Fruit fly (Drosophila melanogaster) whole organism, embryonic: ENCODE measurements around the gene EndoGI.

ENCODE experiments used
- Asciz ChIP-seq: fragments of 200-800 bp; sonication (Bioruptor generic); optimal IDR thresholded peaks from 2 replicates; lab custom pipeline; 2017; ENCODE audit warnings: missing biosample characterization, mild to moderate bottlenecking, missing genetic modification characterization, missing genetic modification reagents
- Atf6 ChIP-seq: fragments of 200-800 bp; sonication (Bioruptor generic); IDR thresholded peaks from 2 replicates; pipeline ENCODE4 v1.3.6; 2022; ENCODE audit warnings: missing biosample characterization, missing genetic modification characterization
- B-H1 ChIP-seq: fragments of 200-800 bp; sonication (Bioruptor generic); IDR thresholded peaks from 3 replicates; pipeline ENCODE4 v1.3.6; 2022; ENCODE audit warnings: missing biosample characterization, missing genetic modification characterization
- CG11085 ChIP-seq: fragments of 200-800 bp; sonication (Bioruptor generic); IDR thresholded peaks from 2 replicates; pipeline ENCODE4 v1.3.6; 2022; ENCODE audit warnings: missing biosample characterization, missing genetic modification characterization
- CG1233 ChIP-seq: fragments of 200-800 bp; sonication (Bioruptor generic); optimal IDR thresholded peaks from 4 replicates; lab custom pipeline; 2018; ENCODE audit warnings: missing biosample characterization, mild to moderate bottlenecking, missing genetic modification characterization
- CG14860 ChIP-seq: fragments of 200-800 bp; sonication (Bioruptor generic); IDR thresholded peaks from 3 replicates; pipeline ENCODE4 v1.3.6; 2022; ENCODE audit warnings: missing biosample characterization, missing genetic modification characterization; ENCODE audit not compliant: partially characterized antibody
- CG15514 ChIP-seq: fragments of 200-800 bp; sonication (Bioruptor generic); optimal IDR thresholded peaks from 3 replicates; lab custom pipeline; 2017; ENCODE audit warnings: missing biosample characterization, missing genetic modification characterization, mild to moderate bottlenecking, moderate library complexity, missing genetic modification reagents
- CG17912 ChIP-seq: fragments of 200-800 bp; sonication (Bioruptor generic); optimal IDR thresholded peaks from 2 replicates; lab custom pipeline; 2018; ENCODE audit warnings: missing biosample characterization, mild to moderate bottlenecking, missing genetic modification characterization
- CG1792 ChIP-seq: fragments of 200-800 bp; sonication (Bioruptor generic); optimal IDR thresholded peaks from 2 replicates; lab custom pipeline; 2016; ENCODE audit warnings: missing biosample characterization, missing genetic modification characterization
- CG18619 ChIP-seq: fragments of 200-800 bp; sonication (Bioruptor generic); optimal IDR thresholded peaks from 3 replicates; lab custom pipeline; 2017; ENCODE audit warnings: missing biosample characterization, mild to moderate bottlenecking, missing genetic modification characterization
- CG18764 ChIP-seq: fragments of 200-800 bp; sonication (Bioruptor generic); optimal IDR thresholded peaks from 3 replicates; lab custom pipeline; 2016; ENCODE audit warnings: missing biosample characterization, missing genetic modification characterization
- CG2712 ChIP-seq: fragments of 200-800 bp; optimal IDR thresholded peaks from 3 replicates; lab custom pipeline; 2019; ENCODE audit warnings: missing biosample characterization, mild to moderate bottlenecking, missing genetic modification characterization, moderate library complexity
- CG2875 ChIP-seq: fragments of 200-800 bp; sonication (Bioruptor generic); optimal IDR thresholded peaks from 2 replicates; lab custom pipeline; 2017; ENCODE audit warnings: missing biosample characterization, mild to moderate bottlenecking, missing genetic modification characterization, missing genetic modification reagents
- CG34422 ChIP-seq: fragments of 200-800 bp; sonication (Bioruptor generic); IDR thresholded peaks from 3 replicates; pipeline ENCODE4 v1.3.6; 2022; ENCODE audit warnings: missing biosample characterization, missing genetic modification characterization
- CG4328 ChIP-seq: fragments of 200-800 bp; sonication (Bioruptor generic); optimal IDR thresholded peaks from 3 replicates; lab custom pipeline; 2017; ENCODE audit warnings: missing biosample characterization, missing genetic modification reagents, missing genetic modification characterization
- CG4360 ChIP-seq: fragments of 200-800 bp; sonication (Bioruptor generic); IDR thresholded peaks from 2 replicates; pipeline ENCODE4 v1.3.6; 2022; ENCODE audit warnings: missing biosample characterization, missing genetic modification characterization
- CG4854 ChIP-seq: fragments of 200-800 bp; sonication (Bioruptor generic); optimal IDR thresholded peaks from 2 replicates; lab custom pipeline; 2016; ENCODE audit warnings: missing biosample characterization, missing genetic modification characterization, inconsistent platforms
- CG6765 ChIP-seq: fragments of 200-800 bp; sonication (Bioruptor generic); optimal IDR thresholded peaks from 3 replicates; lab custom pipeline; 2017; ENCODE audit warnings: missing biosample characterization, mild to moderate bottlenecking, missing genetic modification characterization
- CG7987 ChIP-seq: fragments of 200-800 bp; sonication (Bioruptor generic); optimal IDR thresholded peaks from 2 replicates; lab custom pipeline; 2018; ENCODE audit warnings: missing biosample characterization, mild to moderate bottlenecking, missing genetic modification characterization, moderate library complexity
- CG8359 ChIP-seq: fragments of 200-800 bp; sonication (Bioruptor generic); optimal IDR thresholded peaks from 2 replicates; lab custom pipeline; 2017; ENCODE audit warnings: missing biosample characterization, mild to moderate bottlenecking, missing genetic modification characterization, borderline replicate concordance
- CG8924 ChIP-seq: fragments of 200-800 bp; optimal IDR thresholded peaks from 3 replicates; lab custom pipeline; 2019; ENCODE audit warnings: missing biosample characterization, mild to moderate bottlenecking, missing genetic modification characterization, moderate library complexity
- Dip3 ChIP-seq: fragments of 200-800 bp; sonication (Bioruptor generic); optimal IDR thresholded peaks from 3 replicates; lab custom pipeline; 2016; ENCODE audit warnings: missing biosample characterization, missing genetic modification characterization
- Elba2 ChIP-seq: fragments of 200-800 bp; sonication (Bioruptor generic); optimal IDR thresholded peaks from 3 replicates; lab custom pipeline; 2016; ENCODE audit warnings: missing biosample characterization, missing genetic modification characterization
- Fer2 ChIP-seq: fragments of 200-800 bp; sonication (Bioruptor generic); optimal IDR thresholded peaks from 2 replicates; lab custom pipeline; 2018; ENCODE audit warnings: missing biosample characterization, mild to moderate bottlenecking, missing genetic modification characterization, moderate library complexity
- GATAe ChIP-seq: fragments of 200-800 bp; sonication (Bioruptor generic); conservative IDR thresholded peaks from 2 replicates; pipeline ENCODE4 v1.3.6; 2022; ENCODE audit warnings: missing biosample characterization, missing genetic modification characterization
- Hand ChIP-seq: fragments of 200-800 bp; sonication (Bioruptor generic); optimal IDR thresholded peaks from 2 replicates; lab custom pipeline; 2017; ENCODE audit warnings: mild to moderate bottlenecking, missing biosample characterization, missing genetic modification reagents, missing genetic modification characterization
- Hsf ChIP-seq: fragments of 200-800 bp; sonication (Bioruptor generic); optimal IDR thresholded peaks from 3 replicates; lab custom pipeline; 2016; ENCODE audit warnings: missing biosample characterization, missing genetic modification characterization
- Meics ChIP-seq: fragments of 200-800 bp; sonication (Bioruptor generic); optimal IDR thresholded peaks from 2 replicates; lab custom pipeline; 2017; ENCODE audit warnings: missing biosample characterization, mild to moderate bottlenecking, missing genetic modification characterization
- Ptx1 ChIP-seq: fragments of 200-800 bp; sonication (Bioruptor generic); IDR thresholded peaks from 2 replicates; pipeline ENCODE4 v1.3.6; 2022; ENCODE audit warnings: missing biosample characterization, missing genetic modification characterization
- Sry-δ ChIP-seq: fragments of 200-800 bp; sonication (Bioruptor generic); optimal IDR thresholded peaks from 2 replicates; lab custom pipeline; 2016; ENCODE audit warnings: missing biosample characterization, missing genetic modification characterization
- Trl ChIP-seq, 3 experiments: fragments of >200 bp in 2 of 3; fragments of 200-800 bp in 1 of 3; sonication (Bioruptor generic) in 1 of 3; optimal IDR thresholded peaks; 2 replicates in 1 of 3; 3 replicates in 2 of 3; lab custom pipeline; 2016 to 2017; ENCODE audit warnings: missing biosample characterization in 1 of 3, missing genetic modification characterization in 1 of 3
- Usf ChIP-seq: fragments of 200-800 bp; sonication (Bioruptor generic); optimal IDR thresholded peaks from 2 replicates; lab custom pipeline; 2017; ENCODE audit warnings: missing genotype, missing biosample characterization, missing genetic modification characterization
- Xbp1 ChIP-seq: fragments of 200-800 bp; sonication (Bioruptor generic); optimal IDR thresholded peaks from 3 replicates; lab custom pipeline; 2016; ENCODE audit warnings: missing biosample characterization, mild to moderate bottlenecking, missing genetic modification characterization
- br ChIP-seq: fragments of >200 bp; optimal IDR thresholded peaks from 2 replicates; lab custom pipeline; 2017
- btn ChIP-seq: fragments of 200-800 bp; sonication (Bioruptor generic); optimal IDR thresholded peaks from 2 replicates; lab custom pipeline; 2016; ENCODE audit warnings: missing biosample characterization, missing genetic modification characterization
- da ChIP-seq: fragments of 200-800 bp; sonication (Bioruptor generic); optimal IDR thresholded peaks from 2 replicates; lab custom pipeline; 2016; ENCODE audit warnings: missing biosample characterization, missing genetic modification characterization
- gcm2 ChIP-seq: fragments of 200-800 bp; sonication (Bioruptor generic); optimal IDR thresholded peaks from 2 replicates; lab custom pipeline; 2016; ENCODE audit warnings: missing biosample characterization, missing genetic modification characterization
- gfzf ChIP-seq: fragments of 200-800 bp; sonication (Bioruptor generic); optimal IDR thresholded peaks from 2 replicates; lab custom pipeline; 2016; ENCODE audit warnings: missing biosample characterization, mild to moderate bottlenecking, missing genetic modification characterization, moderate library complexity
- ham ChIP-seq: fragments of 200-800 bp; sonication (Bioruptor generic); IDR thresholded peaks from 2 replicates; pipeline ENCODE4 v1.3.6; 2022; ENCODE audit warnings: missing biosample characterization, missing genetic modification characterization
- her ChIP-seq: fragments of 200-800 bp; sonication (Bioruptor generic); optimal IDR thresholded peaks from 2 replicates; lab custom pipeline; 2016; ENCODE audit warnings: missing biosample characterization, missing genetic modification characterization
- insv ChIP-seq, 2 experiments: fragments of 200-800 bp; sonication (Bioruptor generic); optimal IDR thresholded peaks; 3 replicates each; lab custom pipeline; 2016 to 2018; ENCODE audit warnings: missing biosample characterization in 2 of 2, missing genetic modification characterization in 2 of 2
- jumu ChIP-seq: fragments of 200-800 bp; sonication (Bioruptor generic); optimal IDR thresholded peaks from 3 replicates; lab custom pipeline; 2016; ENCODE audit warnings: missing biosample characterization, missing genetic modification characterization
- knrl ChIP-seq: fragments of 200-800 bp; sonication (Bioruptor generic); IDR thresholded peaks from 3 replicates; pipeline ENCODE4 v1.3.6; 2022; ENCODE audit warnings: missing biosample characterization, missing genetic modification characterization; ENCODE audit not compliant: partially characterized antibody
- nom ChIP-seq: fragments of 200-800 bp; sonication (Bioruptor generic); optimal IDR thresholded peaks from 2 replicates; lab custom pipeline; 2017; ENCODE audit warnings: missing biosample characterization, missing genetic modification characterization, mild to moderate bottlenecking, moderate library complexity, missing genetic modification reagents
- oc ChIP-seq: fragments of 200-800 bp; sonication (Bioruptor generic); optimal IDR thresholded peaks from 2 replicates; lab custom pipeline; 2018; ENCODE audit warnings: missing biosample characterization, mild to moderate bottlenecking, missing genetic modification characterization, moderate library complexity
- seq ChIP-seq: fragments of 200-800 bp; sonication (Bioruptor generic); IDR thresholded peaks from 2 replicates; pipeline ENCODE4 v1.3.6; 2022; ENCODE audit warnings: missing biosample characterization, missing genetic modification characterization
- sisA ChIP-seq: fragments of 200-800 bp; sonication (Bioruptor generic); IDR thresholded peaks from 2 replicates; pipeline ENCODE4 v1.3.6; 2022; ENCODE audit warnings: missing biosample characterization, missing genetic modification characterization
- so ChIP-seq: fragments of 200-800 bp; sonication (Bioruptor generic); IDR thresholded peaks from 3 replicates; pipeline ENCODE4 v1.3.6; 2022; ENCODE audit warnings: missing biosample characterization, missing genetic modification characterization
- sr ChIP-seq: fragments of 200-800 bp; sonication (Bioruptor generic); IDR thresholded peaks from 3 replicates; pipeline ENCODE4 v1.3.6; 2022; ENCODE audit warnings: missing biosample characterization, missing genetic modification characterization
- yki ChIP-seq: fragments of >200 bp; optimal IDR thresholded peaks from 3 replicates; lab custom pipeline; 2018

Gene EndoGI

DNA sequence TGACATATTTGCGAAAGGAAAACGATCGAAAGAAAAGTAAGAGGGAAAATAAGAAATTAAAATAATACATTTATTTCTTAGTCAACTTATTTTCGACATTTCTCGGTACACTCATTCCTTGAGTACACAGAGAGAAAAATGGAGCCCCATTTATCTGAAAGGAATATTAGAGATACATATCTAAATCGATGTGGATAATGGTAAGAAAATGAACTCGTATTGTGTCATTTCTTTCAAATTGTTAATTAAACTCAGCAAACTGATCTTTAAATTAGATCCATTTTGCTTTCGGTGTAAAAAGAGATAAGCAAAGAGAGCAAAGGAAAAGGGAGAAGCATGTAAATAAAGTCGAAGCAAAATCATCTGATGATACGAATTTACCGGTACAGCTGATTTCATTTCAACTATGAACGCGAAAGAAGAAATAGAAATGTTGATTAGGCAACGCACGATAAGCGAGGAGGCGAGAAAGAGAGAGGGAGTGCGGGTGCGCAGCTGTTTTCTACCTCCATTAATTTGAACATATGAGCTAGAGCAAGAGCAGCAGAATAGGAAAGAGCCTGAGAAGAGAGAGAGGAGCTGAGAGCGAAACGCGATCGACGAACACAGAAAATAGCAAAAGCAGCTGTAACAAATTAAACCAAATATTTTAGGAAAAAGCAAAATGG, 28.3 kb downstream of the EndoGI start (continued):
- no peak for TF ChIP-seq CG14860
- no peak for TF ChIP-seq so (GFP tag; lab: Robert Waterston, UW)
- TF ChIP-seq Usf (GFP tag; lab: Kevin White, UChicago), result peak; percentile 74
- TF ChIP-seq nom, result peak; percentile 12
- TF ChIP-seq Hsf, result peak; percentile 91
- peak; percentile 32 for TF ChIP-seq gcm2 (GFP tag; lab: Kevin White, UChicago)
- peak; percentile 68 for TF ChIP-seq btn (GFP tag; lab: Kevin White, UChicago)
- TF ChIP-seq Elba2, result peak; percentile 46
- peak; percentile 93 for TF ChIP-seq CG2712 (tag; lab: Kevin White, UChicago)
- TF ChIP-seq CG1792 (GFP tag; lab: Kevin White, UChicago), result peak; percentile 74
- no peak for TF ChIP-seq br (lab: Kevin White, UChicago)
- TF ChIP-seq CG1233 (GFP tag; lab: Kevin White, UChicago), result peak; percentile 81
- TF ChIP-seq CG4854 (GFP tag; lab: Kevin White, UChicago), result peak; percentile 82
- TF ChIP-seq Hand, result peak; percentile 76
- TF ChIP-seq Fer2, result peak; percentile 58
- peak; percentile 68 to 87 for TF ChIP-seq Trl (optimal IDR thresholded peaks at IDR 0.05; lab: Kevin White, UChicago)
- peak; percentile 65 for TF ChIP-seq Trl (GFP tag; optimal IDR thresholded peaks at IDR 0.05; lab: Kevin White, UChicago)
- TF ChIP-seq knrl (GFP tag; lab: Robert Waterston, UW), result no peak
- peak; percentile 77 for TF ChIP-seq CG7987 (GFP tag; lab: Kevin White, UChicago)
- no peak for TF ChIP-seq seq (GFP tag; lab: Robert Waterston, UW)
- peak; percentile 87 for TF ChIP-seq Asciz (GFP tag; lab: Kevin White, UChicago)
- no peak for TF ChIP-seq CG11085
- TF ChIP-seq jumu (GFP tag; lab: Kevin White, UChicago), result peak; percentile 72
- peak; percentile 78 for TF ChIP-seq CG8359 (GFP tag; lab: Kevin White, UChicago)
- no peak for TF ChIP-seq B-H1 (GFP tag; lab: Robert Waterston, UW)
- TF ChIP-seq CG2875 (GFP tag; lab: Kevin White, UChicago), result peak; percentile 81
- no peak for TF ChIP-seq GATAe (GFP tag; lab: Robert Waterston, UW)
- TF ChIP-seq her, result peak; percentile 87
- no peak for TF ChIP-seq Atf6 (GFP tag; lab: Robert Waterston, UW)
- TF ChIP-seq sisA (GFP tag; lab: Robert Waterston, UW), result no peak
- TF ChIP-seq sr (GFP tag; lab: Robert Waterston, UW), result no peak
- TF ChIP-seq CG18619, result peak; percentile 80
- peak; percentile 70 for TF ChIP-seq CG15514 (GFP tag; lab: Kevin White, UChicago)
- peak; percentile 15 for TF ChIP-seq CG6765 (GFP tag; lab: Kevin White, UChicago)
- no peak for TF ChIP-seq ham (GFP tag; lab: Robert Waterston, UW)
- TF ChIP-seq CG34422 (GFP tag; lab: Robert Waterston, UW), result no peak
- TF ChIP-seq Sry-δ (GFP tag; lab: Kevin White, UChicago), result peak; percentile 20
- TF ChIP-seq Ptx1 (GFP tag; lab: Robert Waterston, UW), result no peak
- no peak for TF ChIP-seq CG4360 (GFP tag; lab: Robert Waterston, UW)
- peak; percentile 83 for TF ChIP-seq CG18764 (GFP tag; lab: Kevin White, UChicago)
- TF ChIP-seq Xbp1 (GFP tag; lab: Kevin White, UChicago), result peak; percentile 93
- TF ChIP-seq CG8924, result peak; percentile 84
- TF ChIP-seq CG4328 (GFP tag; lab: Kevin White, UChicago), result no peak
- TF ChIP-seq da, result peak; percentile 38
- TF ChIP-seq CG17912 (GFP tag; lab: Kevin White, UChicago), result peak; percentile 35
- TF ChIP-seq yki (lab: Kevin White, UChicago), result peak; percentile 41
- TF ChIP-seq gfzf (GFP tag; lab: Kevin White, UChicago), result no peak
- no peak for TF ChIP-seq insv (GFP tag; optimal IDR thresholded peaks at IDR 0.05; lab: Kevin White, UChicago)
- TF ChIP-seq Dip3, result peak; percentile 86
- TF ChIP-seq oc (tag; lab: Kevin White, UChicago), result peak; percentile 92
- peak; percentile 84 for TF ChIP-seq Meics (GFP tag; lab: Kevin White, UChicago)
